Worm (Caenorhabditis elegans): ENCODE measurements around the gene C24D10.49.

- TF ChIP-seq ceh-14 (tag; optimal IDR thresholded peaks at IDR 0.05) (no peak), C38D4.7 (GFP tag; optimal IDR thresholded peaks at IDR 0.05) (no peak), fkh-10 (GFP tag; optimal IDR thresholded peaks at IDR 0.05) (no peak), fkh-6 (tag; optimal IDR thresholded peaks at IDR 0.05) (no peak), ztf-16 (tag; optimal IDR thresholded peaks at IDR 0.05) (no peak), ceh-6 (GFP tag; optimal IDR thresholded peaks at IDR 0.05) (no peak), ahr-1 (tag; optimal IDR thresholded peaks at IDR 0.05) (no peak)
Observed at ce11 chrIV:5131781-5132180, 25.3 kb downstream of the C24D10.49 start.
